Worm (Caenorhabditis elegans) whole organism, mixed stage, embryonic: ENCODE data around the gene acdh-8.

Experiments
- hlh-1 ChIP-seq: fragments of 150-350 bp; optimal IDR thresholded peaks from 2 replicates; lab custom pipeline; 2014; ENCODE audit warnings: missing biosample characterization, missing genetic modification reagents, missing genetic modification characterization
- lin-13 ChIP-seq: fragments of 150-350 bp; optimal IDR thresholded peaks from 2 replicates; lab custom pipeline; 2014; ENCODE audit warnings: missing biosample characterization, missing genetic modification characterization
- nhr-12 ChIP-seq: fragments of 150-350 bp; optimal IDR thresholded peaks from 2 replicates; lab custom pipeline; 2014; ENCODE audit warnings: missing biosample characterization, missing genetic modification characterization
- nhr-76 ChIP-seq: sonication (generic microtip); optimal IDR thresholded peaks from 2 replicates; lab custom pipeline; 2017; ENCODE audit warnings: missing biosample characterization, missing genetic modification characterization
- snpc-4 ChIP-seq: fragments of 150-350 bp; optimal IDR thresholded peaks from 2 replicates; lab custom pipeline; 2014; ENCODE audit warnings: missing biosample characterization, missing genetic modification characterization
- sptf-1 ChIP-seq: sonication (generic microtip); optimal IDR thresholded peaks from 2 replicates; lab custom pipeline; 2017; ENCODE audit warnings: mild to moderate bottlenecking, missing genetic modification characterization, moderate library complexity, missing compliant biosample characterization

DNA sequence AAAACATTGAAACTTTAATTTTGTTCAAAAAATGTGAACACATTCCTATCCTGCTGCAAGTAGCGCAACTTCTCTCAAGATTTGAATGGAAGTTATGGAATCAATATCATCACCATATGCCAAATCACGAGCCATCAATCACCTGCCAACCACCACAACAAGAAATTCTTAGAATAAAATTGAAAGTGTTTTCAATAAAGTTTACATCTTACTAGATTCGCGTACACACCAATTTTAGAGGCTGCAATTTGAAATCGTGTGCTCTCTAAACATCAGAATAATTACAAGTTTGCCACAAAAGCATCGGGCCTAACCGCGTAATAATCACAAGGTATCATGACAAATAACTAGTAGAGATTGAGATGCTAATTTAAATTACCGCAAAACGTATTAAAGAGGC, 19.4 kb upstream of the acdh-8 start:
- no peak for TF ChIP-seq nhr-76
- TF ChIP-seq lin-13 (tag; lab: Kevin White, UChicago): no peak
- no peak for TF ChIP-seq sptf-1 (tag; lab: Kevin White, UChicago)
- no peak for TF ChIP-seq nhr-12 (tag; lab: Kevin White, UChicago)
- no peak for TF ChIP-seq hlh-1
- no peak for TF ChIP-seq snpc-4 (tag; lab: Kevin White, UChicago)
